Fruit fly (Drosophila melanogaster): ENCODE results near the gene Prosalpha4T1.

Prosalpha4T1 gene

DNA sequence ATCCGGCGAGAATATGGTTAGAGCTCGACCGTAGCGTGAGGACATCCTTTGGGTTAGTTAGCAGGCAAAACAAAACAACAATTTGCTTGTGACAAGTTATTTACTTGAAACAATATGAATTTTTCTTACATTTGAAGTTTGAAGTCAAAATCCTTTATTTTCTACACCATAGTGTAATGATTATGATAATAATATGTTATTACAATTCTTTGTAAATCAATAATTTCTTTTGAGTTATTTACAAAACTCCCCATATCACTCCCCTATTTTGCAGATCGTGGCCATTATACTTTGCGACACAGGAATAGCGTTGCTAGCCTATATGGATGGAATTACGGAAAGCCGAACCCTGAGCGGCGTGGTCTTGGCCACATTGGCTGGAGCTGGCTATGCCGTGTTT lies at the start of gene Prosalpha4T1:
Gene Prosalpha4T1 (minus strand): TSS at position 101 of the 400 bp plus-strand sequence.
- TF ChIP-seq CG17801 (GFP tag; optimal IDR thresholded peaks at IDR 0.05; ENCODE audit: partially characterized antibody) = no peak

- TF ChIP-seq CG17801 (GFP tag; optimal IDR thresholded peaks at IDR 0.05; ENCODE audit: partially characterized antibody) = no peak
Measured at dm6 chr3R:20796949-20797348, 48.1 kb upstream of the Prosalpha4T1 start.

DNA sequence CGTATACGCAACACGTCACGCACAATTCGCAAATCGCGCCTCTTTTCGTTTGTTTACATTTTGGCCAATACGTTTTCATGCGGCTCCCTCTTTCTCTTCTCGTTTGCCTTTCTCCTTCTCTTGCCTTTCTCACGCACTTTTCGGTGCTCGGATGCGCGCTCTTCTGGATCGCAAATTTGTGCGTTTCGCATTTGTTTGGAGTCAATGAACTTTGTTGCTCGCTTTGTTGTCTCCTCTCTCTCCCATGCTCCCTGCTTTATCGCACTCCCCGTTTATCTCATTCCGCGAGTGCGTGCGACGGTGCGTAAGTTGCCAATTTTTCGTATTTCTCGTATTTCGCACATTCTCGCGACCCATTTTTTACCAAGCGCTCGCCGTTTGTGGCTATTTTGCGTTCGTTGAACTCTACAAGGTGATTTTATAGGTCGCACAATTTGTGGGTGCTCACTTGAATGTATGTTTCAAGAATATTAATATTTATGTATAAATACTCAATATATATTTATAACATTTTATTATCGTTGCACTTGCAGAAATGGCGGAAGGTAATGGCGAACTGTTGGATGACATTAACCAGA lies 42.4 kb upstream of the Prosalpha4T1 start:
- TF ChIP-seq CG17801 (GFP tag; optimal IDR thresholded peaks at IDR 0.05; ENCODE audit: partially characterized antibody) = no peak

dm6 chr3R:20790437-20790836 lies 41.6 kb upstream of the Prosalpha4T1 start:
- TF ChIP-seq CG17801 (GFP tag; optimal IDR thresholded peaks at IDR 0.05; ENCODE audit: partially characterized antibody) = no peak

DNA sequence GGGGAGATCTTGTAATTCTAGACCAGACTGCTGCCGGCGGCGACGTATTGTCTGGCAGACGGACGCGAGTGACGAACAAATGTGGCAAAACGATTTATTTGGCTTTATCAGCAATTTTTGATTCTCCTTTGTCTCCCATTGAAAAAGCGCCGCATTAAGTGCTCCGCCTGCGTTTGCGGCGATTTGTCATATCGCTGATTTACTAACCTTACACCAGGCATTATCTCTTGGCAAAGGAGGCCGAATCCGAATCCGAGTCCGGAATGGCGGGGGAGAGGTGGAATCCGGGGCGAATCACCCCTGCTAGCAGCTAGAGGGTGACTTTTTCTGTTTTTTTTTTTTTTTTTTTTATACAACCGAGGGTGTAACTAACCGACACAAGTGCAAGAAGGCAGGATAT lies 39.7 kb upstream of the Prosalpha4T1 start:
- TF ChIP-seq CG17801 (GFP tag; optimal IDR thresholded peaks at IDR 0.05; ENCODE audit: partially characterized antibody) = no peak

DNA sequence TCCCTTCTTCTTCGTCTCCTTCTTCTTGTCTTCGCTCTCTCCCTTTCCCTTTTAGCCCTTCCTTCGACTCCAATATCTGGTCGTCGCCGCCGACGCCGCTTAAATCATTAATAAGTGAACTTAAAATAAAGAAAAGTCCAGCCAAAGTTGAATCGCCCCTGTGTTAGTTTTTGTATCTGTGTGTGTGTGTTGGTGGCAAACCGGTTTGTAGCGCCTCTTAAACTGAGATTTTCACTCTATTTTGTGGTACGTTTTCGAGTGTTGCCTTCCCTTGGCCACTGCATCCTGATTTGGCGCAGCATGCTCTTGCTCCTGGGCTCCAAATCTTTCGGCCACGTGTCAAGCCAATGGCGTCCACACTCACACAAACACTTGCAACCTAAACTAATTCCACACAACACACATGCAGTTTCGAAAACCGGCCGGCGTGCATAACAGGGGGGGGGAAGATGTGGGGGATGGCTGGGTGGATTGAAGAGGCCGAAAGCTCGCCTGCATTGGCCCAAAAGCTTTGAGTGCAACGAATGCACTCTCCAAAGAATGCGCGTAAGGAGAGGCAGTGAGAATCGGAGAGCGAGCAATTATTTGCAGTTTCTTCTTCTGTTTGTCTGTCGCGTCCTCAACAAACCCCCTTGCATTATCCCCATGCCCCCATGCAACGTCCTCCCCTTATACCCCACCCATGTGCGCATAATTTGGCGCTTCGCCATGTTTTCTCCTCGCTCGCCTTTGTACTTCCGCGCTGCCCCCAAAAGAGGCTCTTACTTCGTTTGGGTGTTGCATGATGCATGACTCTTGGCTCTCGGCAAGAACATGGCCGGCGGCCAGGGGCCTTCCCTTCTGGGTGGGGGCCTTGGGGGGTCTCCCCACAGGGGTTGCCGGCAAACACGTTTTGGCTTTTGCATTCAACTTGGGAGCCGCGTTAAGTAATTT lies 35.8 kb upstream of the Prosalpha4T1 start:
- no peak for TF ChIP-seq CG17801 (GFP tag; optimal IDR thresholded peaks at IDR 0.05; ENCODE audit: partially characterized antibody)

DNA sequence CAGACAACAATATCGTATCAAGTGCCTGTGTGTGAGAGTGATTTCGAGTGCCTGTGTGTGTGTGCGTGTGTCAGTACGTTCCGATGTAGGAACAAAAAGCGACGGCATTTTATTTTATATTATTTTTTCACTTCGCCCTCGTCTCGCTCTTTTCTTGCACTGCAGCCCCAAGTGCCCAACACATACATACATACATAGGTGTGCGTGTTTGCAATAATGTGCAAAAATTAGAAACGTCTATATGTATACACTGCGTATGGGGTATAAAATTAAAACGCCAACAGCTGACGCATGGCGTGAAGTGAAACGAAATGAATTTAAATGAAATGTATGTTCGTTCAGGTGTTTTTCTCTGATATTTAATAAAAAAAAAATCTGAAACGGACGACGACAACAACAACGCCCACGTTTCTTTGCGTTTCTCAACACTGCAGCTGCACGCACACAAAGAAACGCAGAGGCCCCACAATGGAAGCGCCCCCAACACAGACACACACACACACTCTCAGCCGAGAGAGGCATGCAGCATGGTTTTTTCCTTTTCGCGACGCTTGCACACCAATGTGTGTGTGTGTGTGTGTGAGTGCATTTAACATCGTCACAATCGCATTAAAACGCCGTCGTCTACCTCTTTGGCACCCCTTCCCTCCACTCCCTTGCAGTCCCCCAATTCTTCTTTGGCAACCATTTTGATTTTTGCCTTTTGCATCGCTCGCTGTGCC lies 35.0 kb upstream of the Prosalpha4T1 start:
- TF ChIP-seq CG17801 (GFP tag; optimal IDR thresholded peaks at IDR 0.05; ENCODE audit: partially characterized antibody) = no peak

dm6 chr3R:20782655-20783105 lies 33.8 kb upstream of the Prosalpha4T1 start:
- TF ChIP-seq CG17801 (GFP tag; optimal IDR thresholded peaks at IDR 0.05; ENCODE audit: partially characterized antibody) = peak; percentile 96

DNA sequence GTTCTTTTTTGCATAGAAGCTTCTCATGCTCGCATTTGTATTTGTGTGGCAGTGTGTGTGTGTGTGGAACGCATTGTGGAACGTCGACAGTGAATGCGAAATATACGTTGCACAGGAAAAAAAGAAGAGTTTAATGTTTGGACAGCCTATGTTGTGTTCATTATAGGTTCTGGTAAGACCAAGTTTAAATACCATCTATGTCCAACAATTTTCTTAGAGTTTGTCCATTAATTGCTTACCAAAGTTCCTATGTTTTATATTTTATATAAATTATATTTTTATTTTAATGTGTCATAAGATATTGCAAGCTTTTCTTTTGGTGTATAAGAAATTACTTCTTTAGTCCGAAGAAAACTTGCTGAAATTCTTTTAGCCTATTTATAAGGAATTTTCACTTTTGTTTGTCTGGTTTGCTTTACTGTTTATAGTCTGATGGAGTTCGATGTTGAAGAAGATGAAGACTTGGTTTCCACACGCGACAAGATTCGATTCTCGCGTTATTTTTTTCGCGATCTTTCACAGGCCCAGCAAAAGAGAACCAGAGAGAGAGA lies 33.3 kb upstream of the Prosalpha4T1 start:
- TF ChIP-seq CG17801 (GFP tag; optimal IDR thresholded peaks at IDR 0.05; ENCODE audit: partially characterized antibody) = no peak

- peak; percentile 50 for TF ChIP-seq CG17801 (GFP tag; optimal IDR thresholded peaks at IDR 0.05; ENCODE audit: partially characterized antibody)
Measured at dm6 chr3R:20779969-20780368, 31.1 kb upstream of the Prosalpha4T1 start.

DNA sequence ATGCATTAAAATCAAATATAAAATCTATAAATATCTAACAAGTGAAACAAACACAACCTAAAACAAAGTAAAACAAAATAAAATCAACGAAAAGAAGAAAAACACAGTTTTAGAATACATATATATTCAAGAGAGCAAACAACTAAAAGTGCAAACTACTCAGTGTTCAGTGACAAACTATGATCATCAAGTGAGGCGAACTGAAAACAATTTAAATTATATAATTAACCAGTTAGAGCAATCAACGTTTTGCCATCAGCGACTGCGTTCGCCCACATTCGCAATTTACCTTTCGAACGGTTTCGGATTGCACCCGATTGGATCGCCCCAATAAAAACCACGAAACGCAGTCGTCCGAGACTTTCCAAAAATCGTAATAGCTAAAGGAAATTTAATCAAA lies 30.7 kb upstream of the Prosalpha4T1 start:
- no peak for TF ChIP-seq CG17801 (GFP tag; optimal IDR thresholded peaks at IDR 0.05; ENCODE audit: partially characterized antibody)

DNA sequence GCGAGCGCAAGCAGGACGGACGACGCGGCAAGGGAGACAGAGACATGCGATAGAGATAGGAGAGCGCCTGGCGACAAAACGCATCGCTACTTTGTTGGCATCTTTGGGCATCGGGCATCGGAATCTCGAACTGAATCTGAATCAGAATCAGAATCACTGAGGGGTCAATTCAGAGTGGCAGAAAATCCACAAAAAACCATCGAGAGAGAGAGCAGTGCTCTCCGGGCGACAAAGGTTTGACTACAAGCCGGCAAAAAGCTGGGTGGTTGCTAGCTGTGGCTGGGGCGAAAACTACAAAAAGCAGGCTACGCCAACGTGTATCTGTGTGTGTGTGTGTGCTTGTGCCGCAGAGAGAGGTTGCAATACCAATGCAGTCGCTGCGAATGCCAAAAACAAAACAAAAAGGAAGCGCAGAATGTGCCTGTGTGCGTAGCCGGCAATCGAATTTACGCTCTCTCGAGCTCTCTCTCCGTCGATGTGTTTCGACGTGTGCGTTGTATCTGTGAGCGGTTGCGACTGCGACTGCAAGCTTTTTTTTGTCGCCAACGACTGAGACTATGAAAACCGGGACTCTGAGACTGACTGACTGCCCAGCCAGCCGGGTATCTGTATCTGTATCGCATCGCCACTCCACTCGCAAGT lies 29.5 kb upstream of the Prosalpha4T1 start:
- TF ChIP-seq CG17801 (GFP tag; optimal IDR thresholded peaks at IDR 0.05; ENCODE audit: partially characterized antibody) = peak; percentile 99

- TF ChIP-seq CG17801 (GFP tag; optimal IDR thresholded peaks at IDR 0.05; ENCODE audit: partially characterized antibody) = no peak
Measured at dm6 chr3R:20774125-20774524, 25.3 kb upstream of the Prosalpha4T1 start.

dm6 chr3R:20773174-20773573 lies 24.3 kb upstream of the Prosalpha4T1 start:
- no peak for TF ChIP-seq CG17801 (GFP tag; optimal IDR thresholded peaks at IDR 0.05; ENCODE audit: partially characterized antibody)

DNA sequence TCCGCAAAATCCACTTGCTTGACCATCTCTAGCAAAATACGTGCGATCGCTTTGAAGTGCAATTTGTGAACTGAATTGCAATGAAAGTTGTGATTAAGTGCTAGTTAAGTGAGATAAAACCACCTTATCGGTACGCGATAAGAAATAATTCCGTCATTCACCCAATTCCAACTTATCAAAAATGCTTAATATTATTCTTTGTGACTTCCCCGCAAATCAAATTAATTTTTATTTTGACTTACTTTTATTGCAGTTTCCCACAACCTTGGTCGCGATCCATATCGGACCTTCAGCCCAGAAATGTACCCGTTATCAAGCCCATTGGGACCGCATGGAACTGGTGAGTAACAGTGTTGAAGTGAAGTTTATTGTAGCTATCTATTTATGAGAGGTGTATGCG lies 23.7 kb upstream of the Prosalpha4T1 start, which contains the start of gene Takl1:
Gene Takl1 (minus strand): TSS at position 59 of the 400 bp plus-strand sequence.
- TF ChIP-seq CG17801 (GFP tag; optimal IDR thresholded peaks at IDR 0.05; ENCODE audit: partially characterized antibody) = no peak

Measured in ovary, adult (tissue).